Worm (Caenorhabditis elegans): ENCODE measurements around the gene gar-2.

gar-2 gene

DNA sequence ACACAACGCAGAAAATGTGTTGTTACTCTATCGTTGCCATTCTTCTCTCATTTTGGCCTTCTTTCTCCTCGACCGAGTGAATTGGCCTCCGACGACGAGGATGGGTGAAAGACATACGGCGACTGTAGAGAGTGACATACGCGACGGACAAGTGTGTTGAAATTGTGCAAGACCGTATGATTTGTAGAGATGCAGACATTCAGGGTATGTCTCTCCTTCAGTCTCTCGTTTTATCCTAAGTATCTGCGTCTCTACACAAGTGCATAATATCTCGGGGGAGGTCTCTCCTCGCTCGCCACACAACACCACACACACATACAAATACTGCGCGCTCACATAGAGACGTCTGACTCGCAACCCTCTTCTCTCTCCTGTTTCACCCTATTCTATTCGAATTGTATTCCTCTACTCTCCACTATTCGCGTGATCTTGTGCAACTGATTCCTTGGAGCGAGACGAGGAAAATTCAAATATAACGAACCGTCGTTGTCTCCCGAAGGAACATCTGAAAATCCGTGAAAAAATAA lies 29.0 kb upstream of the gar-2 start, which contains the start of gene hmg-1.2 (continued):
- TF ChIP-seq lin-1 (GFP tag; IDR thresholded peaks at IDR 0.05), result peak; percentile 33; the same call in 1 of the 2 replicates
- peak; percentile 59 for TF ChIP-seq T20F7.1 (GFP tag; optimal IDR thresholded peaks at IDR 0.05)
- peak; percentile 31; the same call in 1 of the 2 replicates for TF ChIP-seq set-16 (GFP tag; IDR thresholded peaks at IDR 0.05)
- peak; percentile 68 for TF ChIP-seq nhr-48 (tag; optimal IDR thresholded peaks at IDR 0.05)
- TF ChIP-seq php-3 (GFP tag; IDR thresholded peaks at IDR 0.05), result 0 out of 2 replicates have a peak, but pooled peaks have one; percentile 11
- no peak for TF ChIP-seq ztf-11 (tag; optimal IDR thresholded peaks at IDR 0.05)
- TF ChIP-seq ceh-82 (tag; optimal IDR thresholded peaks at IDR 0.05), result no peak
- TF ChIP-seq F44E2.7 (GFP tag; IDR thresholded peaks at IDR 0.05), result no peak
- TF ChIP-seq dve-1 (tag; optimal IDR thresholded peaks at IDR 0.05; ENCODE audit: insufficient read depth), result peak; percentile 84
- no peak for TF ChIP-seq Y5F2A.4 (GFP tag; optimal IDR thresholded peaks at IDR 0.05)
- peak; percentile 47 for TF ChIP-seq nhr-77 (tag; optimal IDR thresholded peaks at IDR 0.05)
- TF ChIP-seq gei-8 (GFP tag; optimal IDR thresholded peaks at IDR 0.05), result peak; percentile 30
- no peak for TF ChIP-seq Y105C5A.15 (GFP tag; IDR thresholded peaks at IDR 0.05)
- TF ChIP-seq lin-15B (tag; optimal IDR thresholded peaks at IDR 0.05), result no peak
- peak; percentile 77 for TF ChIP-seq nhr-11 (tag; optimal IDR thresholded peaks at IDR 0.05)
- peak; percentile 66 for TF ChIP-seq dmd-6 (GFP tag; IDR thresholded peaks at IDR 0.05)
- TF ChIP-seq pha-4 (GFP tag; IDR thresholded peaks at IDR 0.05), result peak; percentile 67
- TF ChIP-seq pha-4 (tag; optimal IDR thresholded peaks at IDR 0.05), result peak; percentile 20
- TF ChIP-seq F10B5.3 (tag; optimal IDR thresholded peaks at IDR 0.05), result peak; percentile 58
- TF ChIP-seq ctbp-1 (GFP tag; IDR thresholded peaks at IDR 0.05), result peak; percentile 63; the same call in 1 of the 2 replicates
- peak; percentile 84 for TF ChIP-seq mep-1 (tag; optimal IDR thresholded peaks at IDR 0.05)
- peak; percentile 74 for TF ChIP-seq mxl-3 (GFP tag; optimal IDR thresholded peaks at IDR 0.05)
- TF ChIP-seq ztf-7 (tag; optimal IDR thresholded peaks at IDR 0.05), result peak; percentile 16
- TF ChIP-seq Y75B8A.6 (GFP tag; IDR thresholded peaks at IDR 0.05), result no peak
- peak; percentile 57 for TF ChIP-seq spr-3 (GFP tag; optimal IDR thresholded peaks at IDR 0.05)
- TF ChIP-seq madf-9 (GFP tag; conservative IDR thresholded peaks at IDR 0.05), result 0 out of 2 replicates have a peak, but pooled peaks have one; percentile 40
- no peak for TF ChIP-seq snpc-4 (tag; optimal IDR thresholded peaks at IDR 0.05)
- TF ChIP-seq hif-1 (tag; optimal IDR thresholded peaks at IDR 0.05), result peak in 1 of 2 experiments; percentile 78
- TF ChIP-seq hlh-30 (tag; optimal IDR thresholded peaks at IDR 0.05; ENCODE audit: insufficient read depth), result peak; percentile 93
- peak; percentile 67 for TF ChIP-seq ama-1 (optimal IDR thresholded peaks at IDR 0.05)
- TF ChIP-seq nhr-76 (tag; optimal IDR thresholded peaks at IDR 0.05), result no peak
- no peak for TF ChIP-seq ces-1 (GFP tag; optimal IDR thresholded peaks at IDR 0.05)
- TF ChIP-seq ceh-20 (GFP tag; IDR thresholded peaks at IDR 0.05), result 0 out of 2 replicates have a peak, but pooled peaks have one; percentile 44
- no peak for TF ChIP-seq attf-4 (tag; optimal IDR thresholded peaks at IDR 0.05)
- peak; percentile 70; the same call in 1 of the 2 replicates for TF ChIP-seq zfp-3 (GFP tag; conservative IDR thresholded peaks at IDR 0.05)
- TF ChIP-seq ceh-44 (GFP tag; IDR thresholded peaks at IDR 0.05), result no peak
- TF ChIP-seq nhr-6 (tag; optimal IDR thresholded peaks at IDR 0.05), result peak; percentile 39
- peak; percentile 52 for TF ChIP-seq lin-38 (GFP tag; IDR thresholded peaks at IDR 0.05)
- no peak for TF ChIP-seq ZK546.5 (tag; optimal IDR thresholded peaks at IDR 0.05)
- peak; percentile 60 for TF ChIP-seq jun-1 (tag; optimal IDR thresholded peaks at IDR 0.05)
- no peak for TF ChIP-seq egl-27 (tag; optimal IDR thresholded peaks at IDR 0.05)
- TF ChIP-seq fkh-10 (GFP tag; optimal IDR thresholded peaks at IDR 0.05), result peak; percentile 16
- peak; percentile 92 for TF ChIP-seq hmg-1.1 (GFP tag; IDR thresholded peaks at IDR 0.05)
- peak; percentile 62 for TF ChIP-seq dpl-1 (GFP tag; optimal IDR thresholded peaks at IDR 0.05)
- peak; percentile 75 for TF ChIP-seq nhr-10 (tag; optimal IDR thresholded peaks at IDR 0.05)
- TF ChIP-seq mxl-2 (GFP tag; conservative IDR thresholded peaks at IDR 0.05), result no peak
- TF ChIP-seq snpc-1.2 (GFP tag; IDR thresholded peaks at IDR 0.05), result no peak
- peak; percentile 70 for TF ChIP-seq spr-1 (tag; optimal IDR thresholded peaks at IDR 0.05)
- peak; percentile 43 for TF ChIP-seq nhr-102 (tag; optimal IDR thresholded peaks at IDR 0.05)
- TF ChIP-seq mes-2 (tag; optimal IDR thresholded peaks at IDR 0.05; ENCODE audit: poor library complexity, severe bottlenecking), result peak; percentile 66
- peak; percentile 91 for TF ChIP-seq aha-1 (tag)
